Worm (Caenorhabditis elegans) whole organism, mixed stage, embryonic: ENCODE measurements around the gene srw-89.

ENCODE experiments used
- blmp-1 ChIP-seq: fragments of 150-350 bp; optimal IDR thresholded peaks from 2 replicates; lab custom pipeline; 2014; ENCODE audit warnings: missing biosample characterization, missing genetic modification characterization
- ces-1 ChIP-seq: fragments of 150-350 bp; optimal IDR thresholded peaks from 2 replicates; lab custom pipeline; 2014; ENCODE audit warnings: missing biosample characterization, missing genetic modification reagents, missing genetic modification characterization
- lin-13 ChIP-seq: fragments of 150-350 bp; optimal IDR thresholded peaks from 2 replicates; lab custom pipeline; 2014; ENCODE audit warnings: missing biosample characterization, missing genetic modification characterization
- lsy-2 ChIP-seq: fragments of 150-350 bp; optimal IDR thresholded peaks from 2 replicates; lab custom pipeline; 2014; ENCODE audit warnings: missing biosample characterization, missing genetic modification characterization
- mep-1 ChIP-seq: fragments of 150-350 bp; optimal IDR thresholded peaks from 2 replicates; lab custom pipeline; 2017; ENCODE audit warnings: missing biosample characterization, missing genetic modification reagents, missing genetic modification characterization, inconsistent platforms
- nhr-237 ChIP-seq: fragments of 150-350 bp; optimal IDR thresholded peaks from 2 replicates; lab custom pipeline; 2014; ENCODE audit warnings: missing biosample characterization, missing genetic modification characterization
- nhr-28 ChIP-seq: fragments of 150-350 bp; optimal IDR thresholded peaks from 2 replicates; lab custom pipeline; 2014; ENCODE audit warnings: missing biosample characterization, missing genetic modification characterization
- pha-4 ChIP-seq: fragments of 150-350 bp; optimal IDR thresholded peaks from 2 replicates; lab custom pipeline; 2018; ENCODE audit warnings: missing biosample characterization, missing genetic modification reagents, missing genetic modification characterization
- sem-2 ChIP-seq: fragments of 200-800 bp; sonication (Bioruptor generic); optimal IDR thresholded peaks from 2 replicates; lab custom pipeline; 2018; ENCODE audit warnings: mild to moderate bottlenecking, missing genetic modification characterization, missing compliant biosample characterization
- sptf-1 ChIP-seq: sonication (generic microtip); optimal IDR thresholded peaks from 2 replicates; lab custom pipeline; 2017; ENCODE audit warnings: mild to moderate bottlenecking, missing genetic modification characterization, moderate library complexity, missing compliant biosample characterization
- tbx-8 ChIP-seq: fragments of 200-800 bp; sonication (Bioruptor generic); optimal IDR thresholded peaks from 2 replicates; lab custom pipeline; 2018; ENCODE audit warnings: mild to moderate bottlenecking, missing genetic modification characterization, moderate library complexity, missing compliant biosample characterization
- unc-39 ChIP-seq: fragments of 150-350 bp; optimal IDR thresholded peaks from 2 replicates; lab custom pipeline; 2014; ENCODE audit warnings: missing biosample characterization, missing genetic modification characterization
- ztf-11 ChIP-seq: fragments of 150-350 bp; optimal IDR thresholded peaks from 2 replicates; lab custom pipeline; 2014; ENCODE audit warnings: missing biosample characterization, missing genetic modification characterization

DNA sequence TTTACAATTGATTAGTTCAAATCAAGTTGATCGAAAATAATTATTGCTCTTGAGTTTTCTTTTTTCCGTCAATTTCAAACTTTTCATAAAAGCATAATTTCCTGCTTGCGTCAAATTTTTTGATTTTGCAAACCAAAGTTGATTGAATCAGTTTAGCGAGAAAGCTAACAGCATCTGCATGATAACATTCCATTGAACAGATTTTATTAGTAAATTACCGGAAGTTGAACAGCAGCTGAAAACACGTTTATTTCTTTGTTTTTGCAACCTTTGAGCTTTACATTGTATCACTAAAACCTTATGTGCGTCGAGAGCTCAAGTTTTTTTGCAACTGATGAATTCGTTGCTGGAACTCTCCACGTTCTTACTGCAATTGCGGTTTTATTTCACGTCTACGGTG is 30.7 kb downstream of the srw-89 start, which contains the start of gene srh-169:
- TF ChIP-seq blmp-1 (no peak), pha-4 (tag; lab: Kevin White, UChicago) (no peak), sem-2 (GFP tag; lab: Kevin White, UChicago) (no peak), mep-1 (no peak), nhr-237 (no peak), ces-1 (GFP tag; lab: Kevin White, UChicago) (no peak), lsy-2 (tag; lab: Kevin White, UChicago) (no peak), nhr-28 (tag; lab: Kevin White, UChicago) (no peak), tbx-8 (GFP tag; lab: Kevin White, UChicago) (no peak), sptf-1 (tag; lab: Kevin White, UChicago) (no peak), unc-39 (tag; lab: Kevin White, UChicago) (no peak), lin-13 (tag; lab: Kevin White, UChicago) (no peak), ztf-11 (no peak)
